Fruit fly (Drosophila melanogaster): ENCODE results near the gene CG3106.

The CG3106 gene

dm6 chrX:9661491-9661890 lies 1.2 kb downstream of the CG3106 start:
- TF ChIP-seq toe (GFP tag; optimal IDR thresholded peaks at IDR 0.05) (no peak), kay (GFP tag; ENCODE audit: borderline replicate concordance) (no peak), cic (GFP tag; optimal IDR thresholded peaks at IDR 0.05) (no peak), CG33017 (tag; optimal IDR thresholded peaks at IDR 0.05) (no peak), cnc (optimal IDR thresholded peaks at IDR 0.05) (no peak), bab1 (GFP tag; optimal IDR thresholded peaks at IDR 0.05) (no peak), CG7101 (tag; optimal IDR thresholded peaks at IDR 0.05) (no peak), pad (GFP tag; optimal IDR thresholded peaks at IDR 0.05) (no peak), CG7045 (GFP tag; optimal IDR thresholded peaks at IDR 0.05) (no peak), Hr96 (GFP tag; optimal IDR thresholded peaks at IDR 0.05) (no peak), Mnt (GFP tag; optimal IDR thresholded peaks at IDR 0.05) (no peak), Clk (GFP tag; optimal IDR thresholded peaks at IDR 0.05) (no peak), CG11617 (GFP tag; optimal IDR thresholded peaks at IDR 0.05) (no peak), Crg-1 (GFP tag; optimal IDR thresholded peaks at IDR 0.05) (no peak), CG1620 (GFP tag; optimal IDR thresholded peaks at IDR 0.05) (no peak), CG14711 (tag; optimal IDR thresholded peaks at IDR 0.05) (no peak), CG5204 (GFP tag; optimal IDR thresholded peaks at IDR 0.05) (no peak), CG12768 (GFP tag; optimal IDR thresholded peaks at IDR 0.05) (no peak), tj (GFP tag; optimal IDR thresholded peaks at IDR 0.05) (no peak)

DNA sequence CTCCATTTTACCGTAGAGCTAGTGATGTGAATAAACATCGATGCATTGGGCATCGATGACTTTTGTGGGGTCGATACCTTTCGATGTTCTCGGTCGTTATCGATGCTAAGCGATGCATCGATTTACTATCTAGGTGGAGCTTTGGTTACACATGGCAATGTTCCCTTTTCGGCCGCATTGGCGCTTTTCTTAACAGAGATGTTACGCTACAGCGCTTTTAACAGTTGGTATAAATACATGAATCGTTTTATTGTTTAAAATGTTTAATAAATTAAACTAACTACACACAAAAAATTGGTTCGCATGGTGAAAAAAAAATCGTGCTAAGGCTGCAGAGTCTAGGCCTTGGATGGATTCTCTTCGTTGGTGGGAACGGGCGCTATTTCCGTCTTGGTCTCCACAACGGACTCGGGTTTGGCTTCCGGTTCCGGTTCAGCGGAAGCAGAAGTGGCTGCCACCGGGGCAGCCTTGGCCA lies 3.8 kb downstream of the CG3106 start, which contains the start of gene Ptpmeg2:
Gene Ptpmeg2, minus strand, starts transcription at position 281 of the 475 bp plus-strand sequence.
- TF ChIP-seq cnc (optimal IDR thresholded peaks at IDR 0.05) (no peak), ovo (GFP tag; optimal IDR thresholded peaks at IDR 0.05) (peak; percentile 62), CG14711 (tag; optimal IDR thresholded peaks at IDR 0.05) (peak; percentile 57), cic (GFP tag; optimal IDR thresholded peaks at IDR 0.05) (peak; percentile 2), CG7101 (tag; optimal IDR thresholded peaks at IDR 0.05) (peak; percentile 66), CG7045 (GFP tag; optimal IDR thresholded peaks at IDR 0.05) (no peak), CG1620 (GFP tag; optimal IDR thresholded peaks at IDR 0.05) (peak; percentile 73), pad (GFP tag; optimal IDR thresholded peaks at IDR 0.05) (peak; percentile 54), Crg-1 (GFP tag; optimal IDR thresholded peaks at IDR 0.05) (peak; percentile 75), Hr96 (GFP tag; optimal IDR thresholded peaks at IDR 0.05) (peak; percentile 69), bab1 (GFP tag; optimal IDR thresholded peaks at IDR 0.05) (peak; percentile 86), CG11617 (GFP tag; optimal IDR thresholded peaks at IDR 0.05) (peak; percentile 15), CG12768 (GFP tag; optimal IDR thresholded peaks at IDR 0.05) (no peak), toe (GFP tag; optimal IDR thresholded peaks at IDR 0.05) (peak; percentile 27), kay (GFP tag; ENCODE audit: borderline replicate concordance) (no peak), CG33017 (tag; optimal IDR thresholded peaks at IDR 0.05) (peak; percentile 8), Mnt (GFP tag; optimal IDR thresholded peaks at IDR 0.05) (peak; percentile 75), Clk (GFP tag; optimal IDR thresholded peaks at IDR 0.05) (no peak), CG5204 (GFP tag; optimal IDR thresholded peaks at IDR 0.05) (peak; percentile 13), tj (GFP tag; optimal IDR thresholded peaks at IDR 0.05) (peak; percentile 21)

DNA sequence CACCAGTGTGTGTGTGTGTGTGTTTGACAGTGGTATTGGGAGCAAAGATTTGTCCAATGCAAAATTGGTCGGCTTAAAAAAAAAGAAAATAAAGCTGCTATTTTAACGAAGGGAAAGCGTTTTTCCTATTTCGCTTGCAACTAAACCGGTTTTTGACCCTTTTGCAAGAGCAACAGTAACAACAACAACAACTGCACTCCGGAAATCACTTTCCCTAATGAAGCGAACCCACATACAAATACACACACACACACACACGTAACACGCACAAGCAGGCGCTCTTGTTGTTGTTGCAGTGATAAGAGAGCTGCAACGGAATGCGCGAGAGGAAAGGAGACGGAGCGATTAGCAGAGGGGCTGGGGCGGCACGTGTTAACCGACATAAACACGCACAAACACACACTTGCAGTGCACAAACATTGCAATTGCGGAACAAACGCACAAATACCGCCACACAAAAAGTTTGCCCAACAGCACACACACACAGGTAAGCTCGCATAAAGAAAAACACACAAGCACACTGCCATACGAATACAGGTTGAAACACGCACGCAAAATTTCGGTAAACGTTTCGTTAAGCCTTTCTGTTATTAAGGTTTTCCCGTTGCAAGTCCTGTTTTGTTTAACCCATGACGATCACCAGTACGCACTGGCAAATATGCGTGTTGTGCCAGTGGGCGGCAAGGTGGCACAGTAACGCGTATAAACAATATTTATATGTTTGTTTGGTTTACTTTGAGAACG lies 4.4 kb downstream of the CG3106 start:
- TF ChIP-seq Crg-1 (GFP tag; optimal IDR thresholded peaks at IDR 0.05): peak; percentile 15
- no peak for TF ChIP-seq cnc (optimal IDR thresholded peaks at IDR 0.05)
- TF ChIP-seq CG11617 (GFP tag; optimal IDR thresholded peaks at IDR 0.05): no peak
- peak; percentile 69 for TF ChIP-seq pad (GFP tag; optimal IDR thresholded peaks at IDR 0.05)
- peak; percentile 23 for TF ChIP-seq tj (GFP tag; optimal IDR thresholded peaks at IDR 0.05)
- TF ChIP-seq Mnt (GFP tag; optimal IDR thresholded peaks at IDR 0.05): peak; percentile 91
- no peak for TF ChIP-seq Clk (GFP tag; optimal IDR thresholded peaks at IDR 0.05)
- TF ChIP-seq CG33017 (tag; optimal IDR thresholded peaks at IDR 0.05): no peak
- no peak for TF ChIP-seq ovo (GFP tag; optimal IDR thresholded peaks at IDR 0.05)
- TF ChIP-seq CG7045 (GFP tag; optimal IDR thresholded peaks at IDR 0.05): no peak
- peak; percentile 13 for TF ChIP-seq cic (GFP tag; optimal IDR thresholded peaks at IDR 0.05)

- TF ChIP-seq cic (GFP tag; optimal IDR thresholded peaks at IDR 0.05) (no peak), pad (GFP tag; optimal IDR thresholded peaks at IDR 0.05) (no peak), CG11617 (GFP tag; optimal IDR thresholded peaks at IDR 0.05) (no peak), CG7101 (tag; optimal IDR thresholded peaks at IDR 0.05) (no peak), cnc (optimal IDR thresholded peaks at IDR 0.05) (no peak), tj (GFP tag; optimal IDR thresholded peaks at IDR 0.05) (no peak), CG1620 (GFP tag; optimal IDR thresholded peaks at IDR 0.05) (no peak)
These were observed 6.6 kb downstream of the CG3106 start for dm6 chrX:9655989-9656713.

- TF ChIP-seq kay (GFP tag; ENCODE audit: borderline replicate concordance) (no peak), CG7045 (GFP tag; optimal IDR thresholded peaks at IDR 0.05) (no peak), CG11617 (GFP tag; optimal IDR thresholded peaks at IDR 0.05) (no peak), bab1 (GFP tag; optimal IDR thresholded peaks at IDR 0.05) (no peak), CG12768 (GFP tag; optimal IDR thresholded peaks at IDR 0.05) (no peak), cnc (optimal IDR thresholded peaks at IDR 0.05) (no peak)
These were observed 8.6 kb downstream of the CG3106 start for dm6 chrX:9653986-9654688.

All from whole organism, adult.